Fruit fly (Drosophila melanogaster): ENCODE measurements around the gene B9d2.

B9d2 gene

DNA sequence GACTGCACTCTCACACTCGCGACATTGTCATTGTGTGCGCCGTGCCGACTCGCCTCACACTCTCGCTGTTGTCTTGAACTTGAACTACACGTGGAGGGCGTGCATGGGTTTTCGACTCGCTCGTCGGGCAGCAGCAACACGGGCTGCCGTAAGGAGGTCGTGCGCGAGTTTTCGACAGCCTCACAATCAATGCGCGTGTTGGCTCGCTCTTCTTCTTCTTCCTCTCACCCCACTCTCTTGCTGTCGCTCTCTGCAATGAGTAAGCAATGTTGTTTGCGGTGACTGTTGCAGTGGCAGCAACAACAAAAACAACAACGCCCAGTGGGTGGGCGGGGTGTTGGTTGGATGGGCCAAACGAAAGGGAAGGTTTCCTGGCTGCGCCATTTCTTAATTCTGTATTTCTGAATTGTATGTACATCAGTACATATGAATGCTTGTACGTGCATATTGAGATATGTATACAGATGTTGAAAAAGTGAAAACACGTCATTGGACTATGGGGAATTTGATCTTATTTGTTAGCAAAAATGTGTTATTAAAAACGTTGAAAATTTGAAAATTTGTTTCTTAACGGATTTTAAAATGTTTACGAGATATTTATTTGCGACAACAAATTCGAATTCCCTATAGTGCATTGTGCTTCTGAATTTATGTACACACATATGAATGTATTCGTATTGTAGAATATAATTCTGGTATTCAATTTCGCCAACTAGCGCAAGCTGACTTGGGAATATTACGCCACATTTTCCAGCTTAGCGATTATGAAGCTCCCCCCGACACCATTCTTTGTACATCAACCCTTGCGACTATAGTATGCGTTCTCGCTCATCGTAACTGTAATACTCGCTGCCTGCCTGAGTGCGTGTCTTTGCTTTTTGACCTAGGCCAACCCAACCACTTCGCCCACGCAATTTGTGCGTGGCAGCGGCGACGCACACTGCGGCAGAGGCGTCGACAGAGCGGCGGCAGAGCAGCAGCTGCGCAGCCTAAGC lies 41.8 kb downstream of the B9d2 start (continued):
- TF ChIP-seq HmgZ (tag; optimal IDR thresholded peaks at IDR 0.05) (peak; percentile 86), Lhr (GFP tag; optimal IDR thresholded peaks at IDR 0.05) (no peak), CG8765 (GFP tag; IDR thresholded peaks at IDR 0.05) (peak; percentile 80), onecut (GFP tag; IDR thresholded peaks at IDR 0.05) (peak; percentile 90), CG30403 (GFP tag; optimal IDR thresholded peaks at IDR 0.05) (peak; percentile 6), lov (optimal IDR thresholded peaks at IDR 0.05) (no peak), lov (GFP tag; IDR thresholded peaks at IDR 0.05) (peak; percentile 74; the same call in 1 of the 3 replicates), CG9876 (GFP tag; optimal IDR thresholded peaks at IDR 0.05) (no peak), disco-r (GFP tag; optimal IDR thresholded peaks at IDR 0.05) (no peak), sr (GFP tag; IDR thresholded peaks at IDR 0.05) (peak; percentile 95), ac (GFP tag; optimal IDR thresholded peaks at IDR 0.05) (peak; percentile 1), CG3726 (GFP tag; IDR thresholded peaks at IDR 0.05) (no peak), CG15601 (tag; optimal IDR thresholded peaks at IDR 0.05) (peak; percentile 36), crol (GFP tag; IDR thresholded peaks at IDR 0.05) (peak; percentile 88), sisA (GFP tag; IDR thresholded peaks at IDR 0.05) (no peak), maf-S (GFP tag; optimal IDR thresholded peaks at IDR 0.05) (no peak), lab (GFP tag; optimal IDR thresholded peaks at IDR 0.05) (peak; percentile 46), Atf-2 (GFP tag; optimal IDR thresholded peaks at IDR 0.05) (no peak), fd102C (GFP tag; optimal IDR thresholded peaks at IDR 0.05) (peak; percentile 29), ttk (GFP tag; IDR thresholded peaks at IDR 0.05) (peak; percentile 18; the same call in 1 of the 2 replicates), pros (GFP tag; optimal IDR thresholded peaks at IDR 0.05) (peak; percentile 99), grau (tag; optimal IDR thresholded peaks at IDR 0.05) (peak; percentile 54), trh (GFP tag; optimal IDR thresholded peaks at IDR 0.05) (no peak), Sox100B (GFP tag; optimal IDR thresholded peaks at IDR 0.05) (peak; percentile 48), chif (GFP tag; optimal IDR thresholded peaks at IDR 0.05) (peak in 1 of 2 experiments; percentile 10), BtbVII (GFP tag; optimal IDR thresholded peaks at IDR 0.05) (no peak), Myb (GFP tag; optimal IDR thresholded peaks at IDR 0.05) (peak; percentile 31), Lim3 (GFP tag; IDR thresholded peaks at IDR 0.05) (no peak), CG16813 (GFP tag; IDR thresholded peaks at IDR 0.05; ENCODE audit: partially characterized antibody) (peak; percentile 44; the same call in 1 of the 3 replicates), pb (GFP tag; optimal IDR thresholded peaks at IDR 0.05) (peak; percentile 11), HLH4C (GFP tag; IDR thresholded peaks at IDR 0.05; ENCODE audit: partially characterized antibody) (peak; percentile 44; the same call in 1 of the 3 replicates), sna (GFP tag; IDR thresholded peaks at IDR 0.05; ENCODE audit: partially characterized antibody) (peak; percentile 66), tll (GFP tag; optimal IDR thresholded peaks at IDR 0.05) (peak in 1 of 2 experiments; percentile 91), gro (GFP tag; optimal IDR thresholded peaks at IDR 0.05) (peak; percentile 55), tap (tag; optimal IDR thresholded peaks at IDR 0.05) (peak; percentile 12), CG5953 (GFP tag; IDR thresholded peaks at IDR 0.05) (0 out of 2 replicates have a peak, but pooled peaks have one; percentile 20), CG12155 (GFP tag; optimal IDR thresholded peaks at IDR 0.05) (peak; percentile 100), CG17802 (tag; optimal IDR thresholded peaks at IDR 0.05) (no peak), nerfin-1 (tag; optimal IDR thresholded peaks at IDR 0.05) (peak; percentile 76), Elba2 (GFP tag; optimal IDR thresholded peaks at IDR 0.05) (peak; percentile 59), exex (tag; optimal IDR thresholded peaks at IDR 0.05) (peak; percentile 6), Trl (optimal IDR thresholded peaks at IDR 0.05) (peak; percentile 75 to 81), Trl (GFP tag; optimal IDR thresholded peaks at IDR 0.05) (peak; percentile 42), CG3838 (GFP tag; optimal IDR thresholded peaks at IDR 0.05) (peak; percentile 61), CG17186 (GFP tag; optimal IDR thresholded peaks at IDR 0.05) (no peak), rib (GFP tag; IDR thresholded peaks at IDR 0.05) (peak; percentile 77), cad (GFP tag; optimal IDR thresholded peaks at IDR 0.05) (no peak), CG3163 (GFP tag; optimal IDR thresholded peaks at IDR 0.05) (peak; percentile 44), YL-1 (GFP tag; optimal IDR thresholded peaks at IDR 0.05) (no peak)

Measured in whole organism, embryonic.